Worm (Caenorhabditis elegans) whole organism, L4 larva: ENCODE measurements around the gene F59A1.12.

ENCODE experiments used
- R02D3.7 ChIP-seq: fragments of 150-350 bp; sonication (generic microtip); optimal IDR thresholded peaks from 3 replicates; lab custom pipeline; 2014; ENCODE audit warnings: missing biosample characterization, missing genetic modification characterization
- Y105C5A.15 ChIP-seq: fragments of 200-800 bp; sonication (Bioruptor generic); IDR thresholded peaks from 2 replicates; pipeline ENCODE4 v1.3.6; 2022; ENCODE audit warnings: missing genetic modification characterization, missing compliant biosample characterization
- Y5F2A.4 ChIP-seq: fragments of 200-800 bp; sonication (Bioruptor generic); optimal IDR thresholded peaks from 2 replicates; lab custom pipeline; 2018; ENCODE audit warnings: mild to moderate bottlenecking, missing genetic modification characterization, missing compliant biosample characterization
- Y75B8A.6 ChIP-seq: fragments of 200-800 bp; sonication (Bioruptor generic); IDR thresholded peaks from 2 replicates; pipeline ENCODE4 v1.3.6; 2022; ENCODE audit warnings: missing genetic modification reagents, missing genetic modification characterization, missing compliant biosample characterization
- aha-1 ChIP-seq: fragments of 150-350 bp; peaks from one replicate; lab custom pipeline; 2014; ENCODE audit warnings: missing biosample characterization, missing genetic modification characterization
- ceh-44 ChIP-seq: fragments of 200-800 bp; sonication (Bioruptor generic); IDR thresholded peaks from 2 replicates; pipeline ENCODE4 v1.3.6; 2022; ENCODE audit warnings: missing genetic modification reagents, missing genetic modification characterization, missing compliant biosample characterization
- ceh-62 ChIP-seq: sonication (generic microtip); optimal IDR thresholded peaks from 2 replicates; lab custom pipeline; 2017; ENCODE audit warnings: missing biosample characterization, missing genetic modification characterization
- ces-1 ChIP-seq: fragments of 150-350 bp; sonication (generic microtip); optimal IDR thresholded peaks from 4 replicates; lab custom pipeline; 2014; ENCODE audit warnings: missing biosample characterization, missing genetic modification reagents, missing genetic modification characterization
- cey-2 ChIP-seq: sonication (generic microtip); optimal IDR thresholded peaks from 3 replicates; lab custom pipeline; 2017; ENCODE audit warnings: missing genetic modification characterization, mild to moderate bottlenecking, missing compliant biosample characterization, antibody characterized with exemption, borderline replicate concordance; ENCODE audit not compliant: insufficient read depth
- ctbp-1 ChIP-seq: fragments of 200-800 bp; sonication (Bioruptor generic); IDR thresholded peaks from 2 replicates; pipeline ENCODE4 v1.3.6; 2022; ENCODE audit warnings: missing genetic modification reagents, missing genetic modification characterization, missing compliant biosample characterization
- daf-16 ChIP-seq, 3 experiments: sonication (generic microtip); optimal IDR thresholded peaks; 2 replicates each; lab custom pipeline; 2016 to 2017; ENCODE audit warnings: missing genetic modification characterization in 3 of 3, missing genetic modification reagents in 3 of 3, mild to moderate bottlenecking in 2 of 3, missing compliant biosample characterization in 2 of 3, missing biosample characterization in 1 of 3, moderate library complexity in 1 of 3
- daf-8 ChIP-seq: fragments of 200-800 bp; sonication (Bioruptor generic); IDR thresholded peaks from 2 replicates; pipeline ENCODE4 v1.3.6; 2022; ENCODE audit warnings: missing genetic modification characterization, missing compliant biosample characterization
- dmd-8 ChIP-seq: fragments of 200-800 bp; sonication (Bioruptor generic); IDR thresholded peaks from 2 replicates; pipeline ENCODE4 v1.3.6; 2022; ENCODE audit warnings: missing genetic modification characterization, missing compliant biosample characterization
- hlh-11 ChIP-seq: fragments of 200-800 bp; sonication (Bioruptor generic); optimal IDR thresholded peaks from 2 replicates; lab custom pipeline; 2018; ENCODE audit warnings: mild to moderate bottlenecking, missing genetic modification characterization, missing compliant biosample characterization
- jun-1 ChIP-seq: fragments of 150-350 bp; optimal IDR thresholded peaks from 2 replicates; lab custom pipeline; 2014; ENCODE audit warnings: missing biosample characterization, missing genetic modification reagents, missing genetic modification characterization
- lin-29 ChIP-seq: fragments of 200-800 bp; sonication (Bioruptor generic); IDR thresholded peaks from 2 replicates; pipeline ENCODE4 v1.3.6; 2022; ENCODE audit warnings: missing genetic modification reagents, missing genetic modification characterization, missing compliant biosample characterization
- lin-38 ChIP-seq: fragments of 200-800 bp; sonication (Bioruptor generic); IDR thresholded peaks from 2 replicates; pipeline ENCODE4 v1.3.6; 2022; ENCODE audit warnings: missing genetic modification reagents, missing genetic modification characterization, missing compliant biosample characterization
- lsy-2 ChIP-seq, 2 experiments: fragments of 150-350 bp in 1 of 2; sonication (generic microtip) in 1 of 2; optimal IDR thresholded peaks; 2 replicates each; lab custom pipeline; 2014 to 2017; ENCODE audit warnings: missing biosample characterization in 2 of 2, missing genetic modification characterization in 2 of 2
- madf-5 ChIP-seq, 2 experiments: fragments of 200-800 bp; sonication (Bioruptor generic); IDR thresholded peaks; 2 replicates each; pipeline ENCODE4 v1.3.6; 2022; ENCODE audit warnings: missing compliant biosample characterization in 2 of 2, missing genetic modification characterization in 2 of 2
- mdl-1 ChIP-seq, 2 experiments: fragments of 150-350 bp in 1 of 2; sonication (generic microtip) in 1 of 2; optimal IDR thresholded peaks; 2 replicates each; lab custom pipeline; 2014 to 2017; ENCODE audit warnings: missing biosample characterization in 2 of 2, missing genetic modification characterization in 2 of 2
- mes-2 ChIP-seq: sonication (generic microtip); optimal IDR thresholded peaks from 2 replicates; lab custom pipeline; 2016; ENCODE audit warnings: missing genotype, mild to moderate bottlenecking, missing genetic modification characterization, missing compliant biosample characterization; ENCODE audit not compliant: poor library complexity, severe bottlenecking
- nhr-10 ChIP-seq: fragments of 150-350 bp; optimal IDR thresholded peaks from 2 replicates; lab custom pipeline; 2014; ENCODE audit warnings: missing biosample characterization, missing genetic modification characterization
- nhr-11 ChIP-seq: fragments of 150-350 bp; optimal IDR thresholded peaks from 2 replicates; lab custom pipeline; 2014; ENCODE audit warnings: missing biosample characterization, missing genetic modification characterization
- nhr-28 ChIP-seq: fragments of 150-350 bp; optimal IDR thresholded peaks from 2 replicates; lab custom pipeline; 2014; ENCODE audit warnings: missing biosample characterization, missing genetic modification characterization
- nhr-41 ChIP-seq: fragments of 200-800 bp; sonication (Bioruptor generic); IDR thresholded peaks from 2 replicates; pipeline ENCODE4 v1.3.6; 2022; ENCODE audit warnings: missing genetic modification reagents, missing genetic modification characterization, missing compliant biosample characterization
- php-3 ChIP-seq: fragments of 200-800 bp; sonication (Bioruptor generic); IDR thresholded peaks from 2 replicates; pipeline ENCODE4 v1.3.6; 2022; ENCODE audit warnings: missing genetic modification reagents, missing genetic modification characterization, missing compliant biosample characterization
- saeg-2 ChIP-seq: fragments of 200-800 bp; sonication (Bioruptor generic); IDR thresholded peaks from 2 replicates; pipeline ENCODE4 v1.3.6; 2022; ENCODE audit warnings: missing genetic modification reagents, missing genetic modification characterization, missing compliant biosample characterization
- sdz-12 ChIP-seq: fragments of 200-800 bp; sonication (Bioruptor generic); optimal IDR thresholded peaks from 2 replicates; lab custom pipeline; 2018; ENCODE audit warnings: mild to moderate bottlenecking, missing genetic modification characterization, missing compliant biosample characterization
- set-16 ChIP-seq: fragments of 200-800 bp; sonication (Bioruptor generic); IDR thresholded peaks from 2 replicates; pipeline ENCODE4 v1.3.6; 2022; ENCODE audit warnings: missing genetic modification reagents, missing genetic modification characterization, missing compliant biosample characterization
- skn-1 ChIP-seq: fragments of 150-350 bp; optimal IDR thresholded peaks from 2 replicates; lab custom pipeline; 2014; ENCODE audit warnings: missing biosample characterization, missing genetic modification characterization
- spr-3 ChIP-seq: fragments of 200-800 bp; sonication (Bioruptor generic); optimal IDR thresholded peaks from 2 replicates; lab custom pipeline; 2018; ENCODE audit warnings: mild to moderate bottlenecking, missing genetic modification characterization, missing compliant biosample characterization
- tra-1 ChIP-seq: fragments of 200-800 bp; sonication (Bioruptor generic); IDR thresholded peaks from 2 replicates; pipeline ENCODE4 v1.3.6; 2022; ENCODE audit warnings: missing genetic modification reagents, missing genetic modification characterization, missing compliant biosample characterization
- unc-130 ChIP-seq: sonication (generic microtip); optimal IDR thresholded peaks from 2 replicates; lab custom pipeline; 2016; ENCODE audit warnings: missing genetic modification reagents, missing genetic modification characterization, missing compliant biosample characterization
- unc-39 ChIP-seq: sonication (generic microtip); optimal IDR thresholded peaks from 2 replicates; lab custom pipeline; 2017; ENCODE audit warnings: missing biosample characterization, missing genetic modification characterization
- unc-62 ChIP-seq, 3 experiments: fragments of 150-350 bp in 1 of 3; sonication (generic microtip); optimal IDR thresholded peaks in 2 of 3; peaks in 1 of 3; 1 replicate in 1 of 3; 2 replicates in 2 of 3; lab custom pipeline; 2014 to 2017; ENCODE audit warnings: missing biosample characterization in 3 of 3, missing genetic modification characterization in 3 of 3, missing genetic modification reagents in 3 of 3, missing genotype in 1 of 3
- zip-11 ChIP-seq: fragments of 200-800 bp; sonication (Bioruptor generic); IDR thresholded peaks from 2 replicates; pipeline ENCODE4 v1.3.6; 2022; ENCODE audit warnings: missing genetic modification characterization, missing compliant biosample characterization
- ztf-11 ChIP-seq: fragments of 150-350 bp; optimal IDR thresholded peaks from 2 replicates; lab custom pipeline; 2014; ENCODE audit warnings: missing biosample characterization, missing genetic modification characterization

The F59A1.12 gene

ce11 chrV:17714330-17714729, 46.8 kb upstream of the F59A1.12 start, which contains the start of gene twk-33 (continued):
- no peak for TF ChIP-seq zip-11 (GFP tag; lab: Robert Waterston, UW)
- TF ChIP-seq daf-8 (GFP tag; lab: Robert Waterston, UW), result no peak
- no peak for TF ChIP-seq daf-16 (GFP tag; optimal IDR thresholded peaks at IDR 0.05; lab: Kevin White, UChicago)
- peak; percentile 63 for TF ChIP-seq daf-16 (tag; optimal IDR thresholded peaks at IDR 0.05; lab: Kevin White, UChicago)
- TF ChIP-seq, all 104 proteins: peak for 10

- TF ChIP-seq lin-29 (GFP tag; lab: Robert Waterston, UW) (no peak), aha-1 (tag; lab: Kevin White, UChicago) (peak; percentile 58), spr-3 (GFP tag; lab: Kevin White, UChicago) (no peak), set-16 (peak; percentile 60), ceh-62 (tag; lab: Kevin White, UChicago) (no peak), skn-1 (tag; lab: Kevin White, UChicago) (no peak), lsy-2 (tag; optimal IDR thresholded peaks at IDR 0.05; lab: Kevin White, UChicago) (no peak), R02D3.7 (no peak), jun-1 (tag; lab: Kevin White, UChicago) (no peak)
Measured at ce11 chrV:17712349-17712748, 44.8 kb upstream of the F59A1.12 start.

ce11 chrV:17707022-17707421, 39.4 kb upstream of the F59A1.12 start, which contains the start of gene srh-31:
TSS of gene srh-31 (plus strand) at chrV:17707322.
- TF ChIP-seq dmd-8 (GFP tag; lab: Robert Waterston, UW), result no peak
- TF ChIP-seq nhr-41 (GFP tag; lab: Robert Waterston, UW), result no peak
- TF ChIP-seq madf-5 (GFP tag; IDR thresholded peaks at IDR 0.05; lab: Robert Waterston, UW), result no peak
- TF ChIP-seq saeg-2 (GFP tag; lab: Robert Waterston, UW), result no peak
- no peak for TF ChIP-seq mdl-1 (tag; optimal IDR thresholded peaks at IDR 0.05; lab: Kevin White, UChicago)
- no peak for TF ChIP-seq ces-1

- TF ChIP-seq skn-1 (tag; lab: Kevin White, UChicago) (no peak), aha-1 (tag; lab: Kevin White, UChicago) (peak; percentile 92), unc-62 (GFP tag; optimal IDR thresholded peaks at IDR 0.05 in 1 of 2; lab: Kevin White, UChicago) (peak in 1 of 2 experiments; percentile 94), unc-62 (tag; optimal IDR thresholded peaks at IDR 0.05; lab: Kevin White, UChicago) (no peak)
- TF ChIP-seq, all 104 proteins: peak for 2
Measured at ce11 chrV:17706217-17706806, 38.7 kb upstream of the F59A1.12 start.

- TF ChIP-seq php-3, result no peak
- no peak for TF ChIP-seq Y5F2A.4 (GFP tag; lab: Kevin White, UChicago)
- no peak for TF ChIP-seq mes-2 (tag; lab: Kevin White, UChicago)
- TF ChIP-seq hlh-11 (tag; lab: Kevin White, UChicago), result no peak
- TF ChIP-seq Y75B8A.6 (GFP tag; lab: Robert Waterston, UW), result no peak
- TF ChIP-seq spr-3 (GFP tag; lab: Kevin White, UChicago), result no peak
- no peak for TF ChIP-seq nhr-28
- TF ChIP-seq, all 104 proteins: peak for 0
Measured at ce11 chrV:17705814-17706213, 38.2 kb upstream of the F59A1.12 start, which contains the start of gene W06D12.6. TSS of gene W06D12.6 (plus strand) at chrV:17706114.

ce11 chrV:17700728-17701262, 33.2 kb upstream of the F59A1.12 start, which contains the start of the genes Y26G10.5 and srh-32:
TSS of gene Y26G10.5 (minus strand) at chrV:17700828.
TSS of gene srh-32 (plus strand) at chrV:17701212.
- peak; percentile 55 for TF ChIP-seq aha-1 (tag; lab: Kevin White, UChicago)
- TF ChIP-seq Y105C5A.15 (GFP tag; lab: Robert Waterston, UW), result no peak

- TF ChIP-seq ceh-44 (no peak), tra-1 (GFP tag; lab: Robert Waterston, UW) (no peak), unc-39 (no peak), R02D3.7 (no peak), nhr-10 (no peak), nhr-11 (tag; lab: Kevin White, UChicago) (no peak), ctbp-1 (GFP tag; lab: Robert Waterston, UW) (no peak), sdz-12 (GFP tag; lab: Kevin White, UChicago) (no peak), jun-1 (tag; lab: Kevin White, UChicago) (no peak), unc-130 (GFP tag; lab: Kevin White, UChicago) (no peak), skn-1 (tag; lab: Kevin White, UChicago) (no peak), ztf-11 (tag; lab: Kevin White, UChicago) (no peak), lin-38 (no peak), mes-2 (tag; lab: Kevin White, UChicago) (no peak), cey-2 (tag; lab: Kevin White, UChicago) (no peak)
- TF ChIP-seq, all 104 proteins: peak for 0
Measured at ce11 chrV:17699659-17700058, 32.1 kb upstream of the F59A1.12 start, which contains the start of gene Y26G10.6. TSS of gene Y26G10.6 (plus strand) at chrV:17699959.
